Fruit fly (Drosophila melanogaster): Measurements from ENCODE around the gene CG45071.

The CG45071 gene

dm6 chr3L:15158330-15159114 is 52.8 kb downstream of the CG45071 start, which contains the start of the genes Msh6 and Prp31 (continued):
- TF ChIP-seq Hr78 (GFP tag; optimal IDR thresholded peaks at IDR 0.05), result no peak
- peak; percentile 72 for TF ChIP-seq CG10209 (GFP tag; optimal IDR thresholded peaks at IDR 0.05)
- peak; percentile 56 for TF ChIP-seq CG17328 (GFP tag; IDR thresholded peaks at IDR 0.05)
- no peak for TF ChIP-seq Eip74EF (GFP tag; optimal IDR thresholded peaks at IDR 0.05)
- TF ChIP-seq Optix (GFP tag; IDR thresholded peaks at IDR 0.05), result no peak
- no peak for TF ChIP-seq ab (GFP tag; optimal IDR thresholded peaks at IDR 0.05)
- TF ChIP-seq pum (GFP tag; optimal IDR thresholded peaks at IDR 0.05), result peak; percentile 69
- TF ChIP-seq CG17912 (GFP tag; optimal IDR thresholded peaks at IDR 0.05), result no peak
- no peak for TF ChIP-seq emc (GFP tag; optimal IDR thresholded peaks at IDR 0.05)
- TF ChIP-seq Dbx (GFP tag; IDR thresholded peaks at IDR 0.05), result peak; percentile 52; the same call in 2 of the 3 replicates
- TF ChIP-seq CG8388 (GFP tag; optimal IDR thresholded peaks at IDR 0.05), result peak; percentile 38
- peak; percentile 35 for TF ChIP-seq CG1603 (tag; optimal IDR thresholded peaks at IDR 0.05)
- peak; percentile 70 for TF ChIP-seq CG4820 (GFP tag; optimal IDR thresholded peaks at IDR 0.05)
- peak; percentile 80 for TF ChIP-seq Xbp1 (GFP tag; optimal IDR thresholded peaks at IDR 0.05)
- TF ChIP-seq corto (GFP tag; optimal IDR thresholded peaks at IDR 0.05), result no peak
- peak; percentile 38 for TF ChIP-seq CG1529 (GFP tag; optimal IDR thresholded peaks at IDR 0.05)
- TF ChIP-seq CG4328 (GFP tag; optimal IDR thresholded peaks at IDR 0.05), result peak; percentile 42
- TF ChIP-seq D19A (tag; optimal IDR thresholded peaks at IDR 0.05), result peak; percentile 49
- TF ChIP-seq CG10321 (GFP tag; IDR thresholded peaks at IDR 0.05), result no peak
- TF ChIP-seq lbe (GFP tag; optimal IDR thresholded peaks at IDR 0.05), result no peak
- peak; percentile 53; the same call in 1 of the 2 replicates for TF ChIP-seq sob (GFP tag; IDR thresholded peaks at IDR 0.05)
- TF ChIP-seq Taf1 (GFP tag; IDR thresholded peaks at IDR 0.05), result no peak
- TF ChIP-seq ERR (GFP tag; optimal IDR thresholded peaks at IDR 0.05), result no peak
- TF ChIP-seq ttk (GFP tag; IDR thresholded peaks at IDR 0.05), result no peak
- peak; percentile 70 for TF ChIP-seq CG15269 (tag; optimal IDR thresholded peaks at IDR 0.05)
- TF ChIP-seq tgo (GFP tag; IDR thresholded peaks at IDR 0.05), result peak; percentile 63
- peak; percentile 55 for TF ChIP-seq CG18599 (GFP tag; optimal IDR thresholded peaks at IDR 0.05)
- TF ChIP-seq Lhr (GFP tag; optimal IDR thresholded peaks at IDR 0.05), result peak; percentile 56
- TF ChIP-seq CG10959 (GFP tag; IDR thresholded peaks at IDR 0.05), result no peak
- TF ChIP-seq CG4730 (GFP tag; IDR thresholded peaks at IDR 0.05), result no peak
- peak; percentile 75 for TF ChIP-seq slp2 (GFP tag; optimal IDR thresholded peaks at IDR 0.05)
- peak; percentile 75 for TF ChIP-seq Camta (GFP tag; optimal IDR thresholded peaks at IDR 0.05)
- TF ChIP-seq maf-S (GFP tag; optimal IDR thresholded peaks at IDR 0.05), result no peak
- TF ChIP-seq MESR4 (GFP tag; optimal IDR thresholded peaks at IDR 0.05), result peak; percentile 1
- TF ChIP-seq Lim3 (GFP tag; IDR thresholded peaks at IDR 0.05), result no peak
- TF ChIP-seq lov (optimal IDR thresholded peaks at IDR 0.05), result no peak
- no peak for TF ChIP-seq lov (GFP tag; IDR thresholded peaks at IDR 0.05)
- TF ChIP-seq peb (GFP tag; IDR thresholded peaks at IDR 0.05), result no peak
- TF ChIP-seq scrt (GFP tag; optimal IDR thresholded peaks at IDR 0.05), result no peak
- no peak for TF ChIP-seq kay (GFP tag; optimal IDR thresholded peaks at IDR 0.05)
- no peak for TF ChIP-seq ham (GFP tag; IDR thresholded peaks at IDR 0.05)
- no peak for TF ChIP-seq lab (GFP tag; optimal IDR thresholded peaks at IDR 0.05)
- peak; percentile 65 for TF ChIP-seq CG33557 (GFP tag; optimal IDR thresholded peaks at IDR 0.05)
- TF ChIP-seq Usf (GFP tag; optimal IDR thresholded peaks at IDR 0.05), result peak; percentile 65
- 0 out of 2 replicates have a peak, but pooled peaks have one; percentile 32 for TF ChIP-seq H2.0 (GFP tag; IDR thresholded peaks at IDR 0.05)
- no peak for TF ChIP-seq Awh (GFP tag; IDR thresholded peaks at IDR 0.05)
- TF ChIP-seq pnt (GFP tag; optimal IDR thresholded peaks at IDR 0.05), result peak; percentile 39
- TF ChIP-seq sima (GFP tag; optimal IDR thresholded peaks at IDR 0.05), result no peak
- peak; percentile 37; the same call in 1 of the 2 replicates for TF ChIP-seq CG3847 (GFP tag; IDR thresholded peaks at IDR 0.05)
- TF ChIP-seq crc (GFP tag; optimal IDR thresholded peaks at IDR 0.05), result peak; percentile 36

Data from whole organism, embryonic.